Worm (Caenorhabditis elegans) whole organism, young adult: ENCODE results near the gene Y14H12A.1.

ENCODE experiments used
- C17E4.6 ChIP-seq: fragments of 200-800 bp; sonication (Bioruptor generic); IDR thresholded peaks from 2 replicates; pipeline ENCODE4 v1.3.6; 2022; ENCODE audit warnings: missing genetic modification reagents, missing genetic modification characterization, missing compliant biosample characterization
- F55B11.4 ChIP-seq: sonication (generic microtip); optimal IDR thresholded peaks from 2 replicates; lab custom pipeline; 2016; ENCODE audit warnings: missing compliant biosample characterization, missing genetic modification characterization, borderline replicate concordance; ENCODE audit not compliant: insufficient read depth
- F57C9.4 ChIP-seq: sonication (generic microtip); optimal IDR thresholded peaks from 2 replicates; lab custom pipeline; 2017; ENCODE audit warnings: mild to moderate bottlenecking, missing genetic modification characterization, missing compliant biosample characterization
- ZK185.1 ChIP-seq: sonication (generic microtip); optimal IDR thresholded peaks from 2 replicates; lab custom pipeline; 2016; ENCODE audit warnings: mild to moderate bottlenecking, missing genetic modification characterization, missing compliant biosample characterization; ENCODE audit not compliant: poor library complexity, severe bottlenecking
- aptf-2 ChIP-seq: fragments of 200-800 bp; sonication (Bioruptor generic); conservative IDR thresholded peaks from 2 replicates; pipeline ENCODE4 v1.3.6; 2022; ENCODE audit warnings: missing genetic modification reagents, missing genetic modification characterization, missing compliant biosample characterization
- cebp-2 ChIP-seq: fragments of 200-800 bp; sonication (Bioruptor generic); IDR thresholded peaks from 2 replicates; pipeline ENCODE4 v1.3.6; 2022; ENCODE audit warnings: missing genetic modification characterization, missing compliant biosample characterization
- egl-44 ChIP-seq: fragments of 200-800 bp; sonication (Bioruptor generic); IDR thresholded peaks from 2 replicates; pipeline ENCODE4 v1.3.6; 2022; ENCODE audit warnings: missing genetic modification reagents, missing genetic modification characterization, missing compliant biosample characterization
- rpc-1 ChIP-seq, 2 experiments: fragments of 150-350 bp in 1 of 2; sonication (generic microtip) in 1 of 2; optimal IDR thresholded peaks; 2 replicates each; lab custom pipeline; 2014 to 2018; ENCODE audit warnings: missing biosample characterization in 1 of 2, missing genetic modification characterization in 1 of 2, missing genetic modification reagents in 1 of 2, missing genotype in 1 of 2
- sea-2 ChIP-seq: fragments of 200-800 bp; sonication (Bioruptor generic); IDR thresholded peaks from 2 replicates; pipeline ENCODE4 v1.3.6; 2022; ENCODE audit warnings: missing genetic modification characterization, missing compliant biosample characterization

- TF ChIP-seq C17E4.6 = no peak
- no peak for TF ChIP-seq sea-2
- no peak for TF ChIP-seq rpc-1 (optimal IDR thresholded peaks at IDR 0.05; lab: Kevin White, UChicago)
- no peak for TF ChIP-seq rpc-1 (tag; optimal IDR thresholded peaks at IDR 0.05; lab: Kevin White, UChicago)
- no peak for TF ChIP-seq F55B11.4 (tag; lab: Kevin White, UChicago)
- TF ChIP-seq cebp-2 = no peak
- TF ChIP-seq egl-44 (GFP tag; lab: Robert Waterston, UW) = no peak
- TF ChIP-seq F57C9.4 (tag; lab: Kevin White, UChicago) = no peak
- TF ChIP-seq aptf-2 (GFP tag; lab: Robert Waterston, UW) = no peak
- TF ChIP-seq ZK185.1 = no peak
Measured at ce11 chrII:3951354-3951753, 41.6 kb upstream of the Y14H12A.1 start.
